Fruit fly (Drosophila melanogaster) whole organism, embryonic: ENCODE results near the gene Rab26.

Source experiments
- B-H2 ChIP-seq: fragments of 200-800 bp; sonication (Bioruptor generic); optimal IDR thresholded peaks from 2 replicates; lab custom pipeline; 2018; ENCODE audit warnings: missing biosample characterization, mild to moderate bottlenecking, missing genetic modification characterization
- Bgb ChIP-seq: fragments of 200-800 bp; sonication (Bioruptor generic); IDR thresholded peaks from 2 replicates; pipeline ENCODE4 v1.3.6; 2022; ENCODE audit warnings: missing biosample characterization, missing genetic modification characterization; ENCODE audit not compliant: partially characterized antibody
- C15 ChIP-seq: fragments of 200-800 bp; sonication (Bioruptor generic); IDR thresholded peaks from 3 replicates; pipeline ENCODE4 v1.3.6; 2022; ENCODE audit warnings: missing biosample characterization, missing genetic modification characterization
- CG12155 ChIP-seq: fragments of 200-800 bp; sonication (Bioruptor generic); optimal IDR thresholded peaks from 3 replicates; lab custom pipeline; 2016; ENCODE audit warnings: missing biosample characterization, missing genetic modification characterization
- CG12219 ChIP-seq: fragments of 200-800 bp; sonication (Bioruptor generic); optimal IDR thresholded peaks from 3 replicates; lab custom pipeline; 2018; ENCODE audit warnings: missing biosample characterization, mild to moderate bottlenecking, missing genetic modification characterization
- CG12299 ChIP-seq: fragments of 200-800 bp; sonication (Bioruptor generic); optimal IDR thresholded peaks from 2 replicates; lab custom pipeline; 2018; ENCODE audit warnings: missing biosample characterization, mild to moderate bottlenecking, missing genetic modification characterization
- CG12744 ChIP-seq: fragments of 200-800 bp; sonication (Bioruptor generic); optimal IDR thresholded peaks from 2 replicates; lab custom pipeline; 2016; ENCODE audit warnings: missing biosample characterization, missing genetic modification characterization
- CG13424 ChIP-seq: fragments of 200-800 bp; sonication (Bioruptor generic); optimal IDR thresholded peaks from 2 replicates; lab custom pipeline; 2019; ENCODE audit warnings: missing biosample characterization, mild to moderate bottlenecking, missing genetic modification characterization, moderate library complexity
- CG15514 ChIP-seq: fragments of 200-800 bp; sonication (Bioruptor generic); optimal IDR thresholded peaks from 3 replicates; lab custom pipeline; 2017; ENCODE audit warnings: missing biosample characterization, missing genetic modification characterization, mild to moderate bottlenecking, moderate library complexity, missing genetic modification reagents
- CG15696 ChIP-seq: fragments of 200-800 bp; sonication (Bioruptor generic); optimal IDR thresholded peaks from 2 replicates; lab custom pipeline; 2019; ENCODE audit warnings: missing biosample characterization, mild to moderate bottlenecking, missing genetic modification characterization, moderate library complexity
- CG17568 ChIP-seq: fragments of 200-800 bp; sonication (Bioruptor generic); optimal IDR thresholded peaks from 2 replicates; lab custom pipeline; 2018; ENCODE audit warnings: missing biosample characterization, mild to moderate bottlenecking, missing genetic modification characterization, moderate library complexity
- CG2116 ChIP-seq: fragments of 200-800 bp; sonication (Bioruptor generic); optimal IDR thresholded peaks from 3 replicates; lab custom pipeline; 2018; ENCODE audit warnings: missing biosample characterization, mild to moderate bottlenecking, missing genetic modification characterization
- CG30020 ChIP-seq: fragments of 200-800 bp; optimal IDR thresholded peaks from 2 replicates; lab custom pipeline; 2019; ENCODE audit warnings: missing biosample characterization, mild to moderate bottlenecking, missing genetic modification characterization, moderate library complexity
- CG4360 ChIP-seq: fragments of 200-800 bp; sonication (Bioruptor generic); IDR thresholded peaks from 2 replicates; pipeline ENCODE4 v1.3.6; 2022; ENCODE audit warnings: missing biosample characterization, missing genetic modification characterization
- CG6254 ChIP-seq: fragments of 200-800 bp; sonication (Bioruptor generic); optimal IDR thresholded peaks from 3 replicates; lab custom pipeline; 2017; ENCODE audit warnings: mild to moderate bottlenecking, missing biosample characterization, missing genetic modification reagents, missing genetic modification characterization
- CG6854 ChIP-seq: fragments of 200-800 bp; sonication (Bioruptor generic); optimal IDR thresholded peaks from 3 replicates; lab custom pipeline; 2017; ENCODE audit warnings: missing biosample characterization, mild to moderate bottlenecking, missing genetic modification characterization
- CG7357 ChIP-seq: fragments of 200-800 bp; sonication (Bioruptor generic); IDR thresholded peaks from 3 replicates; pipeline ENCODE4 v1.3.6; 2022; ENCODE audit warnings: missing biosample characterization, missing genetic modification characterization
- CG8388 ChIP-seq: fragments of 200-800 bp; sonication (Bioruptor generic); optimal IDR thresholded peaks from 2 replicates; lab custom pipeline; 2019; ENCODE audit warnings: missing biosample characterization, mild to moderate bottlenecking, missing genetic modification characterization, moderate library complexity
- CG9727 ChIP-seq: fragments of 200-800 bp; sonication (Bioruptor generic); optimal IDR thresholded peaks from 3 replicates; lab custom pipeline; 2017; ENCODE audit warnings: missing biosample characterization, mild to moderate bottlenecking, missing genetic modification characterization
- Chrac-16 ChIP-seq: fragments of 200-800 bp; sonication (Bioruptor generic); optimal IDR thresholded peaks from 3 replicates; lab custom pipeline; 2016; ENCODE audit warnings: missing biosample characterization, missing genetic modification characterization
- Dip3 ChIP-seq: fragments of 200-800 bp; sonication (Bioruptor generic); optimal IDR thresholded peaks from 3 replicates; lab custom pipeline; 2016; ENCODE audit warnings: missing biosample characterization, missing genetic modification characterization
- Dp ChIP-seq: fragments of 200-800 bp; sonication (Bioruptor generic); optimal IDR thresholded peaks from 2 replicates; lab custom pipeline; 2018; ENCODE audit warnings: missing biosample characterization, mild to moderate bottlenecking, missing genetic modification characterization, moderate library complexity
- Ets65A ChIP-seq: fragments of 200-800 bp; sonication (Bioruptor generic); peaks from one replicate; lab custom pipeline; 2016; ENCODE audit warnings: missing biosample characterization, missing genetic modification characterization
- Ets97D ChIP-seq: fragments of 200-800 bp; sonication (Bioruptor generic); optimal IDR thresholded peaks from 3 replicates; lab custom pipeline; 2016; ENCODE audit warnings: missing biosample characterization, missing genetic modification characterization
- Hr39 ChIP-seq: fragments of >200 bp; optimal IDR thresholded peaks from 2 replicates; lab custom pipeline; 2017
- Hsf ChIP-seq: fragments of 200-800 bp; sonication (Bioruptor generic); optimal IDR thresholded peaks from 3 replicates; lab custom pipeline; 2016; ENCODE audit warnings: missing biosample characterization, missing genetic modification characterization
- Opbp ChIP-seq: fragments of 200-800 bp; sonication (Bioruptor generic); IDR thresholded peaks from 3 replicates; pipeline ENCODE4 v1.3.6; 2022; ENCODE audit warnings: missing biosample characterization, missing genetic modification characterization; ENCODE audit not compliant: partially characterized antibody
- PHDP ChIP-seq: fragments of 200-800 bp; sonication (Bioruptor generic); optimal IDR thresholded peaks from 3 replicates; lab custom pipeline; 2018; ENCODE audit warnings: missing biosample characterization, mild to moderate bottlenecking, missing genetic modification characterization, moderate library complexity
- Stat92E ChIP-seq, 3 experiments: fragments of >200 bp in 2 of 3; fragments of 200-800 bp in 1 of 3; sonication (Bioruptor generic) in 1 of 3; optimal IDR thresholded peaks; 2 replicates each; lab custom pipeline; 2017 to 2019; ENCODE audit warnings: missing biosample characterization in 3 of 3, missing genetic modification characterization in 3 of 3, mild to moderate bottlenecking in 1 of 3, moderate library complexity in 1 of 3
- ase ChIP-seq: fragments of 200-800 bp; sonication (Bioruptor generic); IDR thresholded peaks from 3 replicates; pipeline ENCODE4 v1.3.6; 2022; ENCODE audit warnings: missing biosample characterization, missing genetic modification characterization
- bigmax ChIP-seq: fragments of 200-800 bp; sonication (Bioruptor generic); optimal IDR thresholded peaks from 2 replicates; lab custom pipeline; 2018; ENCODE audit warnings: missing biosample characterization, mild to moderate bottlenecking, missing genetic modification characterization
- crc ChIP-seq: fragments of 200-800 bp; sonication (Bioruptor generic); optimal IDR thresholded peaks from 2 replicates; lab custom pipeline; 2016; ENCODE audit warnings: missing biosample characterization, missing genetic modification characterization
- croc ChIP-seq: fragments of 200-800 bp; sonication (Bioruptor generic); conservative IDR thresholded peaks from 3 replicates; pipeline ENCODE4 v1.3.6; 2022; ENCODE audit warnings: missing biosample characterization, missing genetic modification characterization
- dati ChIP-seq: fragments of 200-800 bp; sonication (Bioruptor generic); IDR thresholded peaks from 2 replicates; pipeline ENCODE4 v1.3.6; 2022; ENCODE audit warnings: missing biosample characterization, missing genetic modification characterization
- dm ChIP-seq: fragments of 200-800 bp; sonication (Bioruptor generic); optimal IDR thresholded peaks from 3 replicates; lab custom pipeline; 2016; ENCODE audit warnings: missing biosample characterization, missing genetic modification characterization
- gem ChIP-seq: fragments of 200-800 bp; sonication (Bioruptor generic); optimal IDR thresholded peaks from 2 replicates; lab custom pipeline; 2019; ENCODE audit warnings: missing biosample characterization, mild to moderate bottlenecking, missing genetic modification characterization, moderate library complexity
- hth ChIP-seq: fragments of >200 bp; optimal IDR thresholded peaks from 2 replicates; lab custom pipeline; 2017; ENCODE audit warnings: inconsistent platforms
- ind ChIP-seq: fragments of 200-800 bp; sonication (Bioruptor generic); optimal IDR thresholded peaks from 3 replicates; lab custom pipeline; 2016; ENCODE audit warnings: missing biosample characterization, missing genetic modification characterization
- klu ChIP-seq: fragments of 200-800 bp; sonication (Bioruptor generic); IDR thresholded peaks from 2 replicates; pipeline ENCODE4 v1.3.6; 2022; ENCODE audit warnings: missing biosample characterization, missing genetic modification characterization
- knrl ChIP-seq: fragments of 200-800 bp; sonication (Bioruptor generic); IDR thresholded peaks from 3 replicates; pipeline ENCODE4 v1.3.6; 2022; ENCODE audit warnings: missing biosample characterization, missing genetic modification characterization; ENCODE audit not compliant: partially characterized antibody
- lbe ChIP-seq: fragments of 200-800 bp; sonication (Bioruptor generic); optimal IDR thresholded peaks from 2 replicates; lab custom pipeline; 2016; ENCODE audit warnings: missing biosample characterization, mild to moderate bottlenecking, missing genetic modification characterization
- lola ChIP-seq, 3 experiments: fragments of >200 bp in 2 of 3; fragments of 200-800 bp in 1 of 3; sonication (Bioruptor generic) in 1 of 3; optimal IDR thresholded peaks; 2 replicates each; lab custom pipeline; 2017 to 2019; ENCODE audit warnings: missing biosample characterization in 3 of 3, missing genetic modification characterization in 3 of 3, mild to moderate bottlenecking in 1 of 3, moderate library complexity in 1 of 3
- pho ChIP-seq: fragments of 200-800 bp; sonication (Bioruptor generic); optimal IDR thresholded peaks from 2 replicates; lab custom pipeline; 2016; ENCODE audit warnings: missing biosample characterization, missing genetic modification characterization
- pnt ChIP-seq: fragments of 200-800 bp; sonication (Bioruptor generic); optimal IDR thresholded peaks from 3 replicates; lab custom pipeline; 2016; ENCODE audit warnings: missing biosample characterization, missing genetic modification characterization
- sima ChIP-seq: fragments of 200-800 bp; sonication (Bioruptor generic); optimal IDR thresholded peaks from 2 replicates; lab custom pipeline; 2016; ENCODE audit warnings: missing biosample characterization, missing genetic modification characterization
- tgo ChIP-seq: fragments of 200-800 bp; sonication (Bioruptor generic); IDR thresholded peaks from 3 replicates; pipeline ENCODE4 v1.3.6; 2022; ENCODE audit warnings: missing biosample characterization, missing genetic modification characterization
- unpg ChIP-seq: fragments of 200-800 bp; sonication (Bioruptor generic); optimal IDR thresholded peaks from 3 replicates; lab custom pipeline; 2018; ENCODE audit warnings: missing biosample characterization, mild to moderate bottlenecking, missing genetic modification characterization, moderate library complexity
- z ChIP-seq: fragments of 200-800 bp; sonication (Bioruptor generic); IDR thresholded peaks from 3 replicates; pipeline ENCODE4 v1.3.6; 2022; ENCODE audit warnings: missing biosample characterization, missing genetic modification characterization

Rab26 gene

DNA sequence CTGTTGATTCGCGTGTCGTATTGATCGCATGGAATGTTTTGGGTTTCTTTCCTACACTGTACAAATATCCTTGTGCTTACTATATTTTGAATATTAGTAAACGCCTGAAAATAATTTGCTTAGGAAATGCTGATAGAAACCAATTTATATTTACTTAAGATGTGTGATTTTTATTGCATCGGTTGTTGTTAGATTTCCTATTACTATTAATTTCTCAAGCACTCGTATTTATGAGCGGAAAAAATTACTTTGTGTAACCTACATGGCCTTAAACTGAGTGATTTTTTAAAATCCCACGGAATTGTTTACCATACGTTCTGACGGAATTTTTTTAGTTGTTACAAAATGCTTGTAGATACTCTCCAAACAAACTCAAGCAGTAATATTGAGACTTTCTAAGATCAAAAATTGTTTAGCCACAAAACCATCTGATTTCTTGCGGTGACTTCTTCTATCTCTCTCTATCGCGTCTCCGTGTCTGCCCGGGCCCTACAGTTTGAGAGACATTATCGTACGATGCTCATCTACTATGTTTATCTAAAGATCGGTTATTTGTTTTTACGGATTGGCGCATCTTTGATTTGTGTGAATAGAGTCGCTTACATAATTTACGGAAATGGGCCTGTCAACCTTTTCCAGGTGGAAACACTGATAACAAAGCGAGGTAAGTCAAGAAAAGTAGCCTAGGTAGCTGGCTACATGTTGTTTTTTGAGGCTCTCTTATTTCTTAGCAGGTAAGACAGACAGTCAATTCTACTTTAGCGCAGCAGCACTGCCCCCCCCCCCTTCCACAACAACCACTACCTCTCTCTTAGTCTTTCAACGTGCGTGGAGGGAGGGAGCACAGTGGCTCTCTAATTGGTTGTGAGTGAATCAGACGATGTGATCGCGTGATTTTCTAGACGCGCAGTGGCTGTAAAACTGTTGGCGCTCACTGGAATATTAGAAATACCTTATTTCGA is 42.0 kb upstream of the Rab26 start (continued):
- TF ChIP-seq knrl (no peak; the same call in 2 of the 3 replicates), CG8388 (GFP tag; lab: Kevin White, UChicago) (peak; percentile 62), hth (lab: Kevin White, UChicago) (peak; percentile 45), crc (GFP tag; lab: Kevin White, UChicago) (peak; percentile 67), sima (GFP tag; lab: Kevin White, UChicago) (peak; percentile 25), CG2116 (GFP tag; lab: Kevin White, UChicago) (peak; percentile 24), CG15696 (peak; percentile 69), CG13424 (tag; lab: Kevin White, UChicago) (peak; percentile 63), Dip3 (GFP tag; lab: Kevin White, UChicago) (peak; percentile 14), C15 (GFP tag; lab: Robert Waterston, UW) (no peak), CG6254 (GFP tag; lab: Kevin White, UChicago) (peak; percentile 53), Chrac-16 (GFP tag; lab: Kevin White, UChicago) (peak; percentile 52), CG4360 (peak; percentile 75; the same call in 1 of the 2 replicates), dati (no peak), Stat92E (GFP tag; optimal IDR thresholded peaks at IDR 0.05; lab: Kevin White, UChicago) (peak in 1 of 3 experiments; percentile 33), pho (GFP tag; lab: Kevin White, UChicago) (peak; percentile 47), Opbp (no peak), tgo (GFP tag; lab: Robert Waterston, UW) (peak; percentile 58; the same call in 2 of the 3 replicates), lola (GFP tag; optimal IDR thresholded peaks at IDR 0.05; lab: Kevin White, UChicago) (peak in 1 of 3 experiments; percentile 79), Hsf (GFP tag; lab: Kevin White, UChicago) (peak; percentile 70), CG12299 (tag; lab: Kevin White, UChicago) (no peak), Dp (GFP tag; lab: Kevin White, UChicago) (peak; percentile 32), ase (GFP tag; lab: Robert Waterston, UW) (0 out of 3 replicates have a peak, but pooled peaks have one; percentile 10), PHDP (tag; lab: Kevin White, UChicago) (peak; percentile 56), CG12219 (GFP tag; lab: Kevin White, UChicago) (peak; percentile 24), CG9727 (GFP tag; lab: Kevin White, UChicago) (peak; percentile 84), klu (GFP tag; lab: Robert Waterston, UW) (no peak), croc (GFP tag; lab: Robert Waterston, UW) (peak; percentile 24; the same call in 1 of the 3 replicates), unpg (GFP tag; lab: Kevin White, UChicago) (peak; percentile 55), B-H2 (GFP tag; lab: Kevin White, UChicago) (no peak), z (GFP tag; lab: Robert Waterston, UW) (peak; percentile 86), Ets97D (GFP tag; lab: Kevin White, UChicago) (no peak), ind (peak; percentile 44), CG12744 (GFP tag; lab: Kevin White, UChicago) (no peak), CG7357 (GFP tag; lab: Robert Waterston, UW) (no peak), Hr39 (lab: Kevin White, UChicago) (no peak), CG12155 (no peak), gem (tag; lab: Kevin White, UChicago) (peak; percentile 83), bigmax (GFP tag; lab: Kevin White, UChicago) (no peak), CG6854 (GFP tag; lab: Kevin White, UChicago) (no peak), Ets65A (peak; percentile 90), dm (no peak), lbe (no peak), Bgb (GFP tag; lab: Robert Waterston, UW) (peak; percentile 29; the same call in 1 of the 2 replicates), CG15514 (GFP tag; lab: Kevin White, UChicago) (no peak), CG17568 (GFP tag; lab: Kevin White, UChicago) (no peak), CG30020 (tag; lab: Kevin White, UChicago) (peak; percentile 21), pnt (peak; percentile 68)
